Worm (Caenorhabditis elegans) whole organism, L2 larva: ENCODE results near the gene C13A2.9.

Experiments used
- C34F6.9 ChIP-seq: fragments of 150-350 bp; optimal IDR thresholded peaks from 2 replicates; lab custom pipeline; 2014; ENCODE audit warnings: missing biosample characterization, missing genetic modification characterization
- ZK546.5 ChIP-seq: sonication (generic microtip); optimal IDR thresholded peaks from 2 replicates; lab custom pipeline; 2017; ENCODE audit warnings: missing biosample characterization, missing genetic modification characterization
- blmp-1 ChIP-seq: sonication (generic microtip); optimal IDR thresholded peaks from 2 replicates; lab custom pipeline; 2017; ENCODE audit warnings: missing genetic modification characterization, mild to moderate bottlenecking, missing compliant biosample characterization, antibody characterized with exemption, moderate library complexity; ENCODE audit not compliant: insufficient read depth
- ceh-82 ChIP-seq: fragments of 150-350 bp; optimal IDR thresholded peaks from 2 replicates; lab custom pipeline; 2014; ENCODE audit warnings: missing biosample characterization, missing genetic modification characterization
- nhr-129 ChIP-seq: fragments of 150-350 bp; optimal IDR thresholded peaks from 2 replicates; lab custom pipeline; 2014; ENCODE audit warnings: missing biosample characterization, missing genetic modification characterization
- nhr-23 ChIP-seq: fragments of 150-350 bp; optimal IDR thresholded peaks from 2 replicates; lab custom pipeline; 2014; ENCODE audit warnings: missing biosample characterization, missing genetic modification reagents, missing genetic modification characterization
- nhr-6 ChIP-seq: fragments of 150-350 bp; optimal IDR thresholded peaks from 2 replicates; lab custom pipeline; 2014; ENCODE audit warnings: missing biosample characterization, missing genetic modification characterization
- snpc-4 ChIP-seq: fragments of 150-350 bp; optimal IDR thresholded peaks from 2 replicates; lab custom pipeline; 2014; ENCODE audit warnings: missing biosample characterization, missing genetic modification characterization
- zag-1 ChIP-seq: fragments of 150-350 bp; optimal IDR thresholded peaks from 2 replicates; lab custom pipeline; 2014; ENCODE audit warnings: missing biosample characterization, missing genetic modification characterization

DNA sequence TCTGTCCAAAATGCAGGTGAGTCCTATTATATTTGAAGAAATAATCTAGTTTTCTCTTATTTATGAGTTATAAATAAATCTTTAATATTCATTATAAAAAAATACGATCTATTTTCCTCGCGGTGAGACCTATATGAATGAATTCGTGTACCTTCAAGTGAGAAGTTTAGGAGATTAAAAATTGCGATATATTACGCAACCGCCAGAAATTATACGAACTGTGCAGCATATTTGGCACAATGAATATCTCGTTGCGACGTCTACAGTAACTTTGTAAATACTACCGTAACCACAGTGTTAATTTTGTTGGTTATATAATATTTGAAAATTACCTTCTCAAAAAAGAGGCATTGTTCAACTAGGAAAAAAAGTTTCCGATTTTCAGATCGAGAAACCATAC, 39.6 kb downstream of the C13A2.9 start:
- TF ChIP-seq ZK546.5 (tag; lab: Kevin White, UChicago) = no peak
- TF ChIP-seq nhr-6 = no peak
- no peak for TF ChIP-seq blmp-1 (tag; lab: Kevin White, UChicago)
- no peak for TF ChIP-seq nhr-23 (tag; lab: Kevin White, UChicago)
- no peak for TF ChIP-seq snpc-4 (tag; lab: Kevin White, UChicago)
- no peak for TF ChIP-seq ceh-82 (tag; lab: Kevin White, UChicago)
- TF ChIP-seq nhr-129 (tag; lab: Kevin White, UChicago) = no peak
- no peak for TF ChIP-seq C34F6.9
- no peak for TF ChIP-seq zag-1
